Fruit fly (Drosophila melanogaster) whole organism, prepupa: ENCODE results near the gene Pax.

Experiments
- CG3032 ChIP-seq: fragments of 200-800 bp; optimal IDR thresholded peaks from 2 replicates; lab custom pipeline; 2019; ENCODE audit warnings: missing biosample characterization, mild to moderate bottlenecking, missing genetic modification characterization, moderate library complexity
- CG6163 ChIP-seq: fragments of 200-800 bp; sonication (Bioruptor generic); IDR thresholded peaks from 3 replicates; pipeline ENCODE4 v1.3.6; 2022; ENCODE audit warnings: missing biosample characterization, missing genetic modification characterization

DNA sequence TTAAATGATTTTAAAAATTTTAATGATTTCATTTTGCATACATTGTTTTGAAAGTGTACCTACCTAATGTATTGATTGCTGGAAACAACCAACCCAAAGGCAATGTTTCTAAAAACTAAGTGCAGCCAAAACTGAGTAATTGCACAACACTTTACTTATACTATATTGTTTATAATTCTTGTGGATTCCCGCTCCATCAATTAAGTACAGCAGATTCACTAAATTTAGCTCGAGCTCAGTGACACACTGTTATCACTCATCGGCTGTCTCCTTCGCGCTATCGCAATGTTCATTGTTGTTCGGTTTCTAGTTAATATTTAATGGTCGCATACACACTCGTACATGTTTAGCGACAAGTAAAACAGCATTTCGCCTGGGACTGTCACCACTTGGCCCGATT is 29.3 kb upstream of the Pax start:
- no peak for TF ChIP-seq CG6163
- TF ChIP-seq CG3032 (tag; lab: Kevin White, UChicago): no peak
